Worm (Caenorhabditis elegans): ENCODE results near the gene cpg-7.

The cpg-7 gene

DNA sequence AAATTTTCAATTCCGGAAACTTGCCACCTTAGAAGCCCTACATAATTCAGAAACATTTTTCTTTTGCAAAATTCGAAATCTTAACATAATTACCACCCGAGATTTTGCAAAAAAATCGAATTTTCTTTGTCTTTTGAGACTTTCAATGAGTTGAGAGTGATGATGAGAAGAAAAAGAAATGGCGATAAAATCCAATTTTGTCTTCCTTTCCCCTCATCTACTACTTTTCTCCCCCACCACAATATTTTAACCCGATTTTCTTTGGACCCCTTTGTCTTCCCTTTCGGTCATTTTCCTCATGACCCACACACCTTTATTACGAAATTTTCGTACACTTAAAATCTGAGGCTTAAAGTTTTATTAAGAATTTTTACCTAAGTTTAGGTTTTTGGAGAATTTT is 10.7 kb downstream of the cpg-7 start:
- TF ChIP-seq repo-1 (tag; optimal IDR thresholded peaks at IDR 0.05) (no peak), rpc-1 (optimal IDR thresholded peaks at IDR 0.05) (no peak), rpc-1 (tag; optimal IDR thresholded peaks at IDR 0.05) (no peak), gei-17 (GFP tag; optimal IDR thresholded peaks at IDR 0.05) (no peak), nhr-179 (tag; optimal IDR thresholded peaks at IDR 0.05) (no peak), dox-1 (GFP tag; IDR thresholded peaks at IDR 0.05) (no peak), Y53F4B.3 (GFP tag; IDR thresholded peaks at IDR 0.05) (no peak)

DNA sequence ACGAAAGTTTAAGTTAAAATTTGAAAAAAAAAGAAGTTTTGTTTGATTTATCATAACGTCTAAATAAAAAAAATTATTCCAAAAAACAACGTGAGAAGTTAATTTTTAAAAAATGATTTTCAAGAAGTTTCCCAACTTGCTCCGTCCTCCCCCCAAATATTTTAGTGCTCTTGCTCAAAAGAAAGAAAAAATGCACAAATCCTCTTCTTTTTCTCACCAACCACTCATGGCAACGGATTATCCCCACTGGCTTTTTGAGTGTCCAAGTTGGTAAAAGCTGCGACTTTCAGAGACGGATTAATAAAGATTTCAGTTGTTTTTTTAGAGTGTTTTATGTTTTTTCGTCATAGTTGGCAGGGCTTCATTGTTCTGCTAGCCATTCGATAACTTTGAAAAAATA is 11.5 kb downstream of the cpg-7 start, which contains the start of gene Y39G8C.2:
Gene Y39G8C.2, minus strand, starts transcription at position 101 of the 400 bp plus-strand sequence.
- TF ChIP-seq K11D2.4 (GFP tag; IDR thresholded peaks at IDR 0.05), result no peak

DNA sequence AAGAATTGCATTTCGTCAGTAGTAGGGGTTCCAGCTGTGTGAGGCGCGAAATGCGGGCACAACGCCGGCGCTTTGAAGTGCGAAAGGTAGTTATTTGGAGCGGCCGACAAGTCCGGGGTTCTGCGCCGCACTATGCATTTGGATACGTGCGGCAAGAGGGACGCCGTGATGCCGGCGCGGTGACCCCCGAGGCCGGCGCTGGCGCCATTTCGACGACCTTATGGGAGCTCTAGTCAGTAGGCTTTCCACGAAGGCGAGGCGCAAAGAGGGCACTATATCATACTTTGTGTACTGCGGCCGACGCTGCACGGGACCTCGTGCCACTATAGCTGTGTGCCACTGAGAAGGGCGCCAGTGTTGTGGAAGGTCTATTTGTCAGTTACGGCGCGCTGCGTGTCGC is 12.2 kb downstream of the cpg-7 start:
- no peak for TF ChIP-seq T26A5.8 (tag; optimal IDR thresholded peaks at IDR 0.05)
- TF ChIP-seq dox-1 (GFP tag; IDR thresholded peaks at IDR 0.05), result no peak
- TF ChIP-seq lin-40 (tag; optimal IDR thresholded peaks at IDR 0.05), result no peak
- TF ChIP-seq attf-5 (GFP tag; optimal IDR thresholded peaks at IDR 0.05), result no peak
- no peak for TF ChIP-seq unc-130 (GFP tag; optimal IDR thresholded peaks at IDR 0.05)
- no peak for TF ChIP-seq F49E8.2 (tag; optimal IDR thresholded peaks at IDR 0.05; ENCODE audit: insufficient read depth)
- no peak for TF ChIP-seq ztf-26 (tag; optimal IDR thresholded peaks at IDR 0.05)
- peak; percentile 81 for TF ChIP-seq zfh-2 (GFP tag; conservative IDR thresholded peaks at IDR 0.05)
- no peak for TF ChIP-seq ceh-100 (GFP tag; IDR thresholded peaks at IDR 0.05)
- TF ChIP-seq D2030.7 (GFP tag; IDR thresholded peaks at IDR 0.05), result no peak
- no peak for TF ChIP-seq snpc-4 (GFP tag; optimal IDR thresholded peaks at IDR 0.05)
- peak in 2 of 4 experiments; percentile 26 to 46 for TF ChIP-seq snpc-4 (tag; optimal IDR thresholded peaks at IDR 0.05)
- TF ChIP-seq B0035.1 (tag; optimal IDR thresholded peaks at IDR 0.05), result no peak
- peak; percentile 35; the same call in 1 of the 2 replicates for TF ChIP-seq egrh-3 (GFP tag; IDR thresholded peaks at IDR 0.05)
- TF ChIP-seq atf-7 (tag; optimal IDR thresholded peaks at IDR 0.05), result no peak
- no peak for TF ChIP-seq hmg-1.2 (GFP tag; IDR thresholded peaks at IDR 0.05)
- TF ChIP-seq ztf-22 (GFP tag; optimal IDR thresholded peaks at IDR 0.05), result no peak

DNA sequence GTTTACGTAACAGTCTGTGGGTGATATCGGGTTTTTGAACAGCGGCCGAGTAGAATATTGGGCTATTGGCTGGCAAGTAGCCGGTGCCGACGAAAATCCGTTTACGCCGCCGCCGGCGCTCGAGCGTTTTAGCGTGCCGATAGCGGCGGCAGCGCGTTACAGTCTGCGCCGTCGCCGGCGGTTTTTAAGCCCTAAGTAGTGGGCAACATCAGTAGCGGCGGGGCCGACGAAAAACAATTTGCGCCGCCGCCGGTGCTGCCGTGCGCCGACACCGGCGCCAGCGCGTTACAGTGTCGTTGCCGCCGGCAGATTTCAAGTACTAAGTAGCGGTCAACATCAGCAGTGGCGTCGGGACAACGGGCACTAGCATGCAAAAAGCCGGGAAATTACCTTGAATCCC is 13.2 kb downstream of the cpg-7 start:
- TF ChIP-seq nfya-2 (GFP tag; IDR thresholded peaks at IDR 0.05) (no peak), madf-10 (tag; optimal IDR thresholded peaks at IDR 0.05) (no peak), let-526 (GFP tag; IDR thresholded peaks at IDR 0.05) (no peak), egrh-3 (GFP tag; IDR thresholded peaks at IDR 0.05) (peak; percentile 44; the same call in 1 of the 2 replicates), zfh-2 (GFP tag; conservative IDR thresholded peaks at IDR 0.05) (peak; percentile 69), ceh-27 (GFP tag; optimal IDR thresholded peaks at IDR 0.05) (no peak)

DNA sequence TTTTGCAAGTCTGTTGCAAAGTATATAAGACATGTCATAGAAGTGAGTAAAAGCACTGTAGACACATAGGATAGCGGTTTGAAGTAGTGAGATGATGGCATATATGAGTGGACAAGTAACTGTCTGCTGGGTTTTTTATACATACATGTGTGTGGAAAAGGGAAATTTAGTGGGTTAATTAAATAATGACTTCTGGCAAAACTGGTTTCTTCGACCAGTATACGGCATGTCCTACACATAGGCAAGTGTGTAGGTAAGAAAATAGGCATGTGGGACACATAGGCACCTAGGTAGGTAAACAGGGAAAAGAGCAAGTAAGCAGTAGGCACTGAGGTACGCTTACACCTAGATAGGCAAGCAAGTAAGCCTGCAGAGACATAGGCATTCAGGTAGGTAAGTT is 14.4 kb downstream of the cpg-7 start, which contains the start of gene col-87:
Gene col-87, minus strand, starts transcription at position 101 of the 400 bp plus-strand sequence.
- TF ChIP-seq hmg-20 (GFP tag; IDR thresholded peaks at IDR 0.05) (no peak), aptf-2 (GFP tag; conservative IDR thresholded peaks at IDR 0.05) (no peak), hlh-12 (tag; optimal IDR thresholded peaks at IDR 0.05) (no peak), F55B11.4 (tag; optimal IDR thresholded peaks at IDR 0.05; ENCODE audit: borderline replicate concordance, insufficient read depth) (no peak), ztf-3 (GFP tag; optimal IDR thresholded peaks at IDR 0.05) (no peak), somi-1 (GFP tag; optimal IDR thresholded peaks at IDR 0.05) (no peak), nhr-179 (tag; optimal IDR thresholded peaks at IDR 0.05) (no peak), repo-1 (tag; optimal IDR thresholded peaks at IDR 0.05) (no peak), B0019.2 (GFP tag; conservative IDR thresholded peaks at IDR 0.05) (no peak), madf-6 (GFP tag; IDR thresholded peaks at IDR 0.05) (no peak), chd-7 (tag; optimal IDR thresholded peaks at IDR 0.05) (no peak), snpc-1.3 (tag; optimal IDR thresholded peaks at IDR 0.05; ENCODE audit: insufficient read depth) (no peak), lin-54 (GFP tag; optimal IDR thresholded peaks at IDR 0.05) (no peak), rcor-1 (GFP tag; IDR thresholded peaks at IDR 0.05) (no peak), aptf-3 (GFP tag; IDR thresholded peaks at IDR 0.05) (no peak), nhr-120 (GFP tag; IDR thresholded peaks at IDR 0.05) (no peak), ztf-25 (GFP tag; IDR thresholded peaks at IDR 0.05) (no peak), ztf-26 (tag; optimal IDR thresholded peaks at IDR 0.05) (no peak), F57C9.4 (tag; optimal IDR thresholded peaks at IDR 0.05) (no peak), T26A5.8 (tag; optimal IDR thresholded peaks at IDR 0.05) (no peak)

Data from whole organism, young adult.